Worm (Caenorhabditis elegans): Measurements from ENCODE around the gene tbx-9.
A peak's percentile ranks its signal among the peaks of the same experiment; 100 is the strongest.

Gene tbx-9

DNA sequence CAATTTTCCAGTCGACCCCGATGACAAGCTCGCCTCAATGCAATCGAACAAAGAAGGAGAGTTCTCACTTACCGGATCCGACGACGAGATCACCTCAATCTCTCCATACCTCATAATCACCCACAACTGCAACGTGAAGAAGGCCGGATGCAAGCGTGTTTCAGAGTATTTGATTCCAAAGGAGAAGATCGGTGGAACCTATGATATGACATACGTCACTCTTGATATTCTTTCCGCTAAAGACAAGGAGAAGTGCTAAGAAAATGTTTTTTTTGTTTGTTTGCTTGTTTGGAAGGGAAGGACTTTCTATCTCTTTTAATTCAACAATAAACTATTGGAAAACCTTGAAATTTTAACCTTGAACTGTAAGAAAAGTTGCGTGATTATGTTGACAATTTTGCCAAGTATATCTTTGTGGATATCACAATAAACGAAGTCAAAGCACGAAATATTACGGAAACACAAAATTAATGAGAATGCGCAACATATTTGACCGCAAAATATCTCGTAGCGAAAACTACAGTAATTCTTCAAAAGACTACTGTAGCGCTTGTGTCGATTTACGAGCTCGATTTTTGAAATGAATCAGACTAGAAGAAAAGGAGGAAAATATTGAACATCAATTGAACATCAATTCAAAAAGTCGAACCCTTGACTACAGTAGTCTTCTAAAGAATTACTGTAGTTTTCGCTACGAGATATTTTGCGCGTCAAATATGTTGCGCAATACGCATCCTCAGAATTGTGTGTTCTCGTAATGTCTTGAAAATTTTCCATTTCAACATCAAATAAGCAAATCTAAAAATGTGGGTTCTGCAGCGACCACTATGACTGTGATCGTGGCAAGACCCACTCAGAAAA, 2.4 kb downstream of the tbx-9 start:
- TF ChIP-seq ceh-30 (tag; optimal IDR thresholded peaks at IDR 0.05), result no peak
- TF ChIP-seq C08G9.2 (tag; optimal IDR thresholded peaks at IDR 0.05), result no peak
- TF ChIP-seq ref-2 (tag; optimal IDR thresholded peaks at IDR 0.05), result no peak
- no peak for TF ChIP-seq rnt-1 (tag; optimal IDR thresholded peaks at IDR 0.05)
- TF ChIP-seq pax-1 (tag; optimal IDR thresholded peaks at IDR 0.05), result no peak
- TF ChIP-seq madf-2 (tag; optimal IDR thresholded peaks at IDR 0.05), result no peak
- TF ChIP-seq dve-1 (tag; optimal IDR thresholded peaks at IDR 0.05), result no peak
- TF ChIP-seq unc-86 (tag; optimal IDR thresholded peaks at IDR 0.05), result no peak
- TF ChIP-seq zip-5 (tag; optimal IDR thresholded peaks at IDR 0.05), result no peak
- no peak for TF ChIP-seq pqm-1 (tag; optimal IDR thresholded peaks at IDR 0.05)
- TF ChIP-seq K09A11.1 (tag; optimal IDR thresholded peaks at IDR 0.05; ENCODE audit: insufficient read depth), result no peak

DNA sequence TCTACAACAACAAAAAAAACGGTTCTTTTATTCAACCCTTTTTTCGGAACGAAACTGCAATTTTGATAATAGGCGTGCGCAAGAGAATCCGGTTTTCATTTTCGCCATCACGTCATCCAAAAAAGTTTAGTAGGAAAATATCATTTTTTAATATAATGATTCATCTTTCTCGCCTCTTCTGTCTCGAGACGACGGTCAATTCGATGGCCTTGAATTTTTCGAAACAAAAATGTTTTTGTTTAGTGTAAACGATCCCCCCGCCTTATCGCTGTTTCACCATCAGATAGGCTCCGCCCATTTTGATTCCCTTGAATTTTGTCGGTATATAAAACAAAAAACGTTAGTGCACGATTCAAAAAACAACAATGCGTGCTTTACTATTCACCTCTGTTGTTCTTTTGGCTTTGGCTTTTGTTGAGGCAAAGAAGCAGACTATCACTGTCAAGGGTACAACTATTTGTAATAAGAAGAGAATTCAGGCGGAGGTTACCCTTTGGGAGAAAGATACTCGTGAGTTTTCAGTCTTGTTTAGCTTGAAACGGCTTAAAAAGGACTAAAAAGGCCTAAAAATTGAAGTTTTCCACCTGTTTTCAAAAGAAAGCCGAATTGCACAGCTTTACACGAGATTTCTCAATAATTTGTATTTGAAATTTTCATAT, 4.0 kb downstream of the tbx-9 start, which contains the start of gene ttr-15:
ttr-15 (plus strand) TSS at position 340 of the 659 bp plus-strand sequence.
- TF ChIP-seq pax-1 (tag; optimal IDR thresholded peaks at IDR 0.05), result no peak

- TF ChIP-seq dmd-4 (tag; optimal IDR thresholded peaks at IDR 0.05; ENCODE audit: borderline replicate concordance), result no peak
- no peak for TF ChIP-seq ceh-14 (tag; optimal IDR thresholded peaks at IDR 0.05)
- no peak for TF ChIP-seq pha-4 (tag; optimal IDR thresholded peaks at IDR 0.05)
- TF ChIP-seq ceh-2 (tag; optimal IDR thresholded peaks at IDR 0.05), result no peak
- TF ChIP-seq sdc-2 (tag; optimal IDR thresholded peaks at IDR 0.05), result no peak
- TF ChIP-seq ceh-45 (GFP tag; IDR thresholded peaks at IDR 0.05), result no peak
- no peak for TF ChIP-seq ceh-18 (tag; optimal IDR thresholded peaks at IDR 0.05)
- TF ChIP-seq lim-6 (tag; optimal IDR thresholded peaks at IDR 0.05), result no peak
- TF ChIP-seq ref-2 (tag; optimal IDR thresholded peaks at IDR 0.05), result no peak
- TF ChIP-seq Y22D7AL.16 (tag; optimal IDR thresholded peaks at IDR 0.05), result no peak
- no peak for TF ChIP-seq elt-2 (tag; optimal IDR thresholded peaks at IDR 0.05)
- TF ChIP-seq ets-4 (tag; optimal IDR thresholded peaks at IDR 0.05), result no peak
- TF ChIP-seq ceh-48 (tag; optimal IDR thresholded peaks at IDR 0.05), result no peak
- TF ChIP-seq tbx-2 (tag; optimal IDR thresholded peaks at IDR 0.05), result no peak
Measured at ce11 chrIII:10336109-10336508, 5.5 kb downstream of the tbx-9 start.

DNA sequence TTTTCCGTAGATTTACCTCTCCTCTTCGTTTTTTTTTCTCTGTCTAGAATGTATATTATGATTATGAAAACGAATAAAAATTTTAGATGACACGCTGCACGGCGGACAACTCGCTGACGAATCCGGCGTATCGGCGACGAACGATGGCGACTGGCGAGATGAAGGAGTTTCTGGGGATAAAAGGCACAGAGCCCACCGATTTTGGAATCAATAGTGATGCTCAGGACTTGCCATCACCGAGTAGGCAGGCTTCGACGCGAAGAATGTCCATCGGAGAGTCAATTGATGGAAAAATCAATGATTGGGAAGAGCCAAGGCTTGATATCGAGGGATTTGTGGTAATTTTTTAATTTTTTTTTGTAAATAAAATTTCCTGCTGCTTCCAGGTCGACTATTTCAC, 6.6 kb downstream of the tbx-9 start, which contains the start of gene ced-9:
ced-9 (plus strand) TSS at position 87 of the 400 bp plus-strand sequence.
- TF ChIP-seq tbx-2 (tag; optimal IDR thresholded peaks at IDR 0.05), result no peak
- TF ChIP-seq nfya-1 (tag; optimal IDR thresholded peaks at IDR 0.05), result no peak
- no peak for TF ChIP-seq ama-1 (optimal IDR thresholded peaks at IDR 0.05)
- TF ChIP-seq pha-4 (tag; optimal IDR thresholded peaks at IDR 0.05), result no peak
- TF ChIP-seq gmeb-2 (tag; optimal IDR thresholded peaks at IDR 0.05), result no peak

ce11 chrIII:10333961-10334542, 7.6 kb downstream of the tbx-9 start, which contains the start of the genes jmjd-4 and mev-1:
jmjd-4 (minus strand) TSS chrIII:10334018.
mev-1 (plus strand) TSS chrIII:10334277.
- TF ChIP-seq Y22D7AL.16 (tag; optimal IDR thresholded peaks at IDR 0.05), result no peak
- TF ChIP-seq ceh-22 (tag; optimal IDR thresholded peaks at IDR 0.05), result no peak
- TF ChIP-seq ceh-45 (GFP tag; IDR thresholded peaks at IDR 0.05), result no peak
- peak; percentile 36 for TF ChIP-seq dve-1 (tag; optimal IDR thresholded peaks at IDR 0.05)
- TF ChIP-seq F13H6.1 (tag; optimal IDR thresholded peaks at IDR 0.05), result no peak
- TF ChIP-seq eyg-1 (tag; optimal IDR thresholded peaks at IDR 0.05), result no peak
- TF ChIP-seq ceh-6 (GFP tag; optimal IDR thresholded peaks at IDR 0.05), result no peak
- TF ChIP-seq ceh-34 (tag; optimal IDR thresholded peaks at IDR 0.05), result peak; percentile 18
- TF ChIP-seq syd-9 (tag; optimal IDR thresholded peaks at IDR 0.05), result no peak
- TF ChIP-seq ceh-30 (tag; optimal IDR thresholded peaks at IDR 0.05), result peak; percentile 36
- TF ChIP-seq fkh-6 (tag; optimal IDR thresholded peaks at IDR 0.05), result no peak
- TF ChIP-seq K02D7.2 (tag; optimal IDR thresholded peaks at IDR 0.05), result no peak
- no peak for TF ChIP-seq pax-1 (tag; optimal IDR thresholded peaks at IDR 0.05)
- TF ChIP-seq odd-2 (tag; optimal IDR thresholded peaks at IDR 0.05), result no peak
- no peak for TF ChIP-seq pha-2 (tag; optimal IDR thresholded peaks at IDR 0.05)
- peak; percentile 56 for TF ChIP-seq ceh-31 (tag; optimal IDR thresholded peaks at IDR 0.05)
- no peak for TF ChIP-seq nhr-232 (tag; optimal IDR thresholded peaks at IDR 0.05)
- TF ChIP-seq tbx-2 (tag; optimal IDR thresholded peaks at IDR 0.05), result peak; percentile 50
- TF ChIP-seq elt-2 (tag; optimal IDR thresholded peaks at IDR 0.05), result peak; percentile 60
- TF ChIP-seq hlh-15 (tag; optimal IDR thresholded peaks at IDR 0.05), result no peak
- no peak for TF ChIP-seq ttx-3 (tag; optimal IDR thresholded peaks at IDR 0.05)
- TF ChIP-seq sox-4 (tag; optimal IDR thresholded peaks at IDR 0.05), result no peak
- no peak for TF ChIP-seq tbx-7 (tag; optimal IDR thresholded peaks at IDR 0.05)
